Worm (Caenorhabditis elegans) whole organism, L1 larva: ENCODE measurements around the gene sri-33.

Source experiments
- C04F5.9 ChIP-seq: sonication (generic microtip); optimal IDR thresholded peaks from 2 replicates; lab custom pipeline; 2016; ENCODE audit warnings: missing genetic modification characterization, missing compliant biosample characterization
- Y116A8C.19 ChIP-seq: sonication (generic microtip); optimal IDR thresholded peaks from 2 replicates; lab custom pipeline; 2016; ENCODE audit warnings: missing compliant biosample characterization, missing genetic modification characterization, borderline replicate concordance
- alr-1 ChIP-seq: fragments of 200-800 bp; sonication (Bioruptor generic); optimal IDR thresholded peaks from 2 replicates; lab custom pipeline; 2018; ENCODE audit warnings: borderline replicate concordance, mild to moderate bottlenecking, missing genetic modification characterization, missing compliant biosample characterization
- blmp-1 ChIP-seq: fragments of 150-350 bp; optimal IDR thresholded peaks from 2 replicates; lab custom pipeline; 2014; ENCODE audit warnings: missing biosample characterization, missing genetic modification characterization
- ceh-63 ChIP-seq: fragments of 200-800 bp; sonication (Bioruptor generic); optimal IDR thresholded peaks from 2 replicates; lab custom pipeline; 2018; ENCODE audit warnings: mild to moderate bottlenecking, missing genetic modification characterization, missing compliant biosample characterization
- ceh-90 ChIP-seq: sonication (generic microtip); optimal IDR thresholded peaks from 2 replicates; lab custom pipeline; 2016; ENCODE audit warnings: missing genetic modification characterization, missing compliant biosample characterization
- ces-1 ChIP-seq: fragments of 150-350 bp; optimal IDR thresholded peaks from 2 replicates; lab custom pipeline; 2014; ENCODE audit warnings: missing biosample characterization, missing genetic modification reagents, missing genetic modification characterization
- dpl-1 ChIP-seq, 3 experiments: fragments of 150-350 bp in 2 of 3; sonication (generic microtip) in 1 of 3; optimal IDR thresholded peaks; 2 replicates each; lab custom pipeline; 2014 to 2017; ENCODE audit warnings: missing biosample characterization in 3 of 3, missing genetic modification characterization in 3 of 3, missing genetic modification reagents in 3 of 3
- efl-3 ChIP-seq: fragments of 200-800 bp; sonication (Bioruptor generic); optimal IDR thresholded peaks from 2 replicates; lab custom pipeline; 2018; ENCODE audit warnings: mild to moderate bottlenecking, missing genetic modification characterization, missing compliant biosample characterization
- egl-13 ChIP-seq: sonication (generic microtip); optimal IDR thresholded peaks from 2 replicates; lab custom pipeline; 2016; ENCODE audit warnings: missing genotype, missing genetic modification reagents, missing genetic modification characterization, missing compliant biosample characterization
- fkh-10 ChIP-seq: sonication (generic microtip); optimal IDR thresholded peaks from 2 replicates; lab custom pipeline; 2017; ENCODE audit warnings: missing biosample characterization, missing genetic modification reagents, missing genetic modification characterization
- fkh-4 ChIP-seq: sonication (generic microtip); optimal IDR thresholded peaks from 2 replicates; lab custom pipeline; 2016; ENCODE audit warnings: missing compliant biosample characterization, missing genetic modification characterization, borderline replicate concordance
- fkh-8 ChIP-seq: sonication (generic microtip); optimal IDR thresholded peaks from 2 replicates; lab custom pipeline; 2016; ENCODE audit warnings: mild to moderate bottlenecking, missing genetic modification characterization, missing compliant biosample characterization
- hlh-17 ChIP-seq: fragments of 200-800 bp; sonication (Bioruptor generic); optimal IDR thresholded peaks from 2 replicates; lab custom pipeline; 2018; ENCODE audit warnings: missing genetic modification characterization, mild to moderate bottlenecking, missing compliant biosample characterization, moderate library complexity, borderline replicate concordance
- hpl-2 ChIP-seq: fragments of 150-350 bp; optimal IDR thresholded peaks from 2 replicates; lab custom pipeline; 2014; ENCODE audit warnings: missing biosample characterization, missing genetic modification reagents, missing genetic modification characterization
- irx-1 ChIP-seq: sonication (generic microtip); optimal IDR thresholded peaks from 2 replicates; lab custom pipeline; 2016; ENCODE audit warnings: missing genetic modification characterization, missing compliant biosample characterization
- lin-14 ChIP-seq: fragments of 200-800 bp; sonication (Bioruptor generic); optimal IDR thresholded peaks from 2 replicates; lab custom pipeline; 2018; ENCODE audit warnings: mild to moderate bottlenecking, missing genetic modification characterization, moderate library complexity, missing compliant biosample characterization
- lin-15B ChIP-seq: fragments of 150-350 bp; sonication (generic microtip); optimal IDR thresholded peaks from 3 replicates; lab custom pipeline; 2014; ENCODE audit warnings: missing biosample characterization, missing genetic modification characterization
- lin-39 ChIP-seq: fragments of 150-350 bp; optimal IDR thresholded peaks from 2 replicates; lab custom pipeline; 2014; ENCODE audit warnings: missing biosample characterization, missing genetic modification reagents, missing genetic modification characterization
- mdl-1 ChIP-seq, 2 experiments: fragments of 150-350 bp; optimal IDR thresholded peaks; 2 replicates each; lab custom pipeline; 2014 to 2017; ENCODE audit warnings: missing biosample characterization in 2 of 2, missing genetic modification characterization in 2 of 2, inconsistent platforms in 1 of 2
- nhr-11 ChIP-seq: fragments of 150-350 bp; optimal IDR thresholded peaks from 2 replicates; lab custom pipeline; 2014; ENCODE audit warnings: missing biosample characterization, missing genetic modification characterization
- nhr-12 ChIP-seq: sonication (generic microtip); optimal IDR thresholded peaks from 2 replicates; lab custom pipeline; 2017; ENCODE audit warnings: missing biosample characterization, missing genetic modification characterization
- nhr-19 ChIP-seq: fragments of 200-800 bp; sonication (Bioruptor generic); conservative IDR thresholded peaks from 2 replicates; pipeline ENCODE4 v1.3.6; 2022; ENCODE audit warnings: missing genetic modification characterization, missing compliant biosample characterization
- nhr-237 ChIP-seq: fragments of 150-350 bp; optimal IDR thresholded peaks from 2 replicates; lab custom pipeline; 2014; ENCODE audit warnings: missing biosample characterization, missing genetic modification characterization
- nhr-28 ChIP-seq: fragments of 150-350 bp; optimal IDR thresholded peaks from 2 replicates; lab custom pipeline; 2014; ENCODE audit warnings: missing biosample characterization, missing genetic modification characterization
- nhr-71 ChIP-seq: sonication (generic microtip); optimal IDR thresholded peaks from 2 replicates; lab custom pipeline; 2016; ENCODE audit warnings: mild to moderate bottlenecking, missing genetic modification characterization, moderate library complexity, missing compliant biosample characterization
- nhr-76 ChIP-seq: sonication (generic microtip); optimal IDR thresholded peaks from 2 replicates; lab custom pipeline; 2017; ENCODE audit warnings: missing biosample characterization, missing genetic modification characterization
- rnt-1 ChIP-seq: sonication (generic microtip); optimal IDR thresholded peaks from 2 replicates; lab custom pipeline; 2016; ENCODE audit warnings: mild to moderate bottlenecking, missing genetic modification characterization, moderate library complexity, missing compliant biosample characterization
- snpc-4 ChIP-seq: fragments of 150-350 bp; optimal IDR thresholded peaks from 2 replicates; lab custom pipeline; 2014; ENCODE audit warnings: missing biosample characterization, missing genetic modification characterization
- sup-37 ChIP-seq: fragments of 200-800 bp; sonication (Bioruptor generic); optimal IDR thresholded peaks from 2 replicates; lab custom pipeline; 2018; ENCODE audit warnings: mild to moderate bottlenecking, missing genetic modification characterization, missing compliant biosample characterization
- swsn-7 ChIP-seq: sonication (generic microtip); optimal IDR thresholded peaks from 2 replicates; lab custom pipeline; 2016; ENCODE audit warnings: missing genetic modification characterization, missing compliant biosample characterization
- unc-130 ChIP-seq: fragments of 150-350 bp; optimal IDR thresholded peaks from 2 replicates; lab custom pipeline; 2017; ENCODE audit warnings: missing biosample characterization, missing genetic modification characterization, inconsistent platforms
- unc-30 ChIP-seq: sonication (generic microtip); optimal IDR thresholded peaks from 2 replicates; lab custom pipeline; 2017; ENCODE audit warnings: missing biosample characterization, missing genetic modification characterization
- unc-86 ChIP-seq: sonication (generic microtip); optimal IDR thresholded peaks from 2 replicates; lab custom pipeline; 2016; ENCODE audit warnings: missing genetic modification characterization, missing compliant biosample characterization
- unc-98 ChIP-seq: fragments of 200-800 bp; sonication (Bioruptor generic); IDR thresholded peaks from 2 replicates; pipeline ENCODE4 v1.3.6; 2022; ENCODE audit warnings: missing genetic modification characterization, missing compliant biosample characterization

sri-33 gene

DNA sequence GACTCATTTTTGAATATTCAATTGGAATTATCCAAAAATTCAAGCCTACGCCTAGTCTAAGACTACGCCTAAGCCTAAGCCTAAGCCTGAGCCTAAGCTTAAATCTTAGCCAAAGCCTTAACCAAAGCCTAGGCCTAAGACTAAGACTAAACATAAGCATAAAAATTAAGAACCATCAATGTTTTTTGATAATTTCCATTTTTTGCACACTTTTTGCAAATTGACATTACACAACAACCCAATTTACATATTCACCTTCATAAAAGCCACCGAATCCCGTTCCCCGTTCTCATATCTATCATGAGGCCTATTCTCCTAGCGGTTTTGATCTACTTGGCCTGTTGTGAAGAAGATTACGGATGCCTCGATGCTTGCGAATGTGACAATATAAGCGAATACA lies 39.2 kb downstream of the sri-33 start, which contains the start of gene T10D4.7:
Gene T10D4.7, plus strand, starts transcription at position 301 of the 400 bp plus-strand sequence.
- TF ChIP-seq fkh-10 (GFP tag; lab: Kevin White, UChicago) = no peak
- TF ChIP-seq dpl-1 (GFP tag; optimal IDR thresholded peaks at IDR 0.05; lab: Kevin White, UChicago) = no peak
- no peak for TF ChIP-seq C04F5.9 (tag; lab: Kevin White, UChicago)
- TF ChIP-seq Y116A8C.19 (tag; lab: Kevin White, UChicago) = no peak
- no peak for TF ChIP-seq lin-39 (tag; lab: Kevin White, UChicago)
- TF ChIP-seq sup-37 (GFP tag; lab: Kevin White, UChicago) = no peak
- no peak for TF ChIP-seq nhr-28 (tag; lab: Kevin White, UChicago)
- no peak for TF ChIP-seq mdl-1 (tag; optimal IDR thresholded peaks at IDR 0.05; lab: Kevin White, UChicago)
- TF ChIP-seq blmp-1 (tag; lab: Kevin White, UChicago) = no peak

ce11 chrII:3113934-3114333 lies 42.7 kb downstream of the sri-33 start, which contains the start of gene clec-123:
Gene clec-123, plus strand, starts transcription at chrII:3114234.
- TF ChIP-seq irx-1 (no peak), egl-13 (tag; lab: Kevin White, UChicago) (no peak), ces-1 (GFP tag; lab: Kevin White, UChicago) (no peak), dpl-1 (GFP tag; optimal IDR thresholded peaks at IDR 0.05; lab: Kevin White, UChicago) (no peak), lin-39 (tag; lab: Kevin White, UChicago) (no peak), nhr-19 (GFP tag; lab: Robert Waterston, UW) (no peak), alr-1 (tag; lab: Kevin White, UChicago) (no peak), C04F5.9 (tag; lab: Kevin White, UChicago) (no peak), hlh-17 (GFP tag; lab: Kevin White, UChicago) (no peak), unc-98 (GFP tag; lab: Robert Waterston, UW) (no peak), lin-15B (tag; lab: Kevin White, UChicago) (no peak), swsn-7 (no peak), fkh-8 (tag; lab: Kevin White, UChicago) (no peak), ceh-63 (no peak), fkh-4 (tag; lab: Kevin White, UChicago) (no peak), nhr-76 (tag; lab: Kevin White, UChicago) (no peak), rnt-1 (tag; lab: Kevin White, UChicago) (no peak), snpc-4 (tag; lab: Kevin White, UChicago) (no peak)

- TF ChIP-seq nhr-71 (no peak), irx-1 (no peak), snpc-4 (tag; lab: Kevin White, UChicago) (peak; percentile 45), nhr-237 (tag; lab: Kevin White, UChicago) (no peak), unc-86 (tag; lab: Kevin White, UChicago) (no peak), hlh-17 (GFP tag; lab: Kevin White, UChicago) (no peak)
Measured at ce11 chrII:3113289-3113688, 43.4 kb downstream of the sri-33 start.

ce11 chrII:3112313-3112712 lies 44.3 kb downstream of the sri-33 start, which contains the start of gene Y25C1A.2:
Gene Y25C1A.2, plus strand, starts transcription at chrII:3112613.
- TF ChIP-seq nhr-19 (GFP tag; lab: Robert Waterston, UW) = no peak
- TF ChIP-seq alr-1 (tag; lab: Kevin White, UChicago) = no peak
- TF ChIP-seq nhr-11 = no peak
- no peak for TF ChIP-seq mdl-1 (tag; optimal IDR thresholded peaks at IDR 0.05; lab: Kevin White, UChicago)
- TF ChIP-seq nhr-12 (tag; lab: Kevin White, UChicago) = no peak
- TF ChIP-seq unc-130 = no peak
- no peak for TF ChIP-seq efl-3 (GFP tag; lab: Kevin White, UChicago)
- TF ChIP-seq unc-30 (tag; lab: Kevin White, UChicago) = no peak
- no peak for TF ChIP-seq hpl-2 (GFP tag; lab: Kevin White, UChicago)
- no peak for TF ChIP-seq lin-14 (GFP tag; lab: Kevin White, UChicago)
- no peak for TF ChIP-seq ceh-90 (tag; lab: Kevin White, UChicago)
